Worm (Caenorhabditis elegans) whole organism, L1 larva: ENCODE results near the gene C16C8.17.

Source experiments
- C34B4.2 ChIP-seq: sonication (generic microtip); optimal IDR thresholded peaks from 2 replicates; lab custom pipeline; 2017; ENCODE audit warnings: mild to moderate bottlenecking, missing genetic modification characterization, missing compliant biosample characterization
- F16B12.6 ChIP-seq: fragments of 150-350 bp; optimal IDR thresholded peaks from 2 replicates; lab custom pipeline; 2014; ENCODE audit warnings: missing biosample characterization, missing genetic modification characterization
- aha-1 ChIP-seq: fragments of 150-350 bp; optimal IDR thresholded peaks from 2 replicates; lab custom pipeline; 2014; ENCODE audit warnings: missing biosample characterization, missing genetic modification characterization
- blmp-1 ChIP-seq: fragments of 150-350 bp; optimal IDR thresholded peaks from 2 replicates; lab custom pipeline; 2014; ENCODE audit warnings: missing biosample characterization, missing genetic modification characterization
- ceh-63 ChIP-seq: fragments of 200-800 bp; sonication (Bioruptor generic); optimal IDR thresholded peaks from 2 replicates; lab custom pipeline; 2018; ENCODE audit warnings: mild to moderate bottlenecking, missing genetic modification characterization, missing compliant biosample characterization
- ceh-8 ChIP-seq: fragments of 200-800 bp; sonication (Bioruptor generic); optimal IDR thresholded peaks from 2 replicates; lab custom pipeline; 2018; ENCODE audit warnings: mild to moderate bottlenecking, missing genetic modification characterization, moderate library complexity, missing compliant biosample characterization
- ceh-82 ChIP-seq, 3 experiments: fragments of 150-350 bp in 1 of 3; sonication (generic microtip) in 2 of 3; optimal IDR thresholded peaks; 2 replicates each; lab custom pipeline; 2014 to 2017; ENCODE audit warnings: missing biosample characterization in 3 of 3, missing genetic modification characterization in 3 of 3
- ceh-88 ChIP-seq: fragments of 200-800 bp; sonication (Bioruptor generic); IDR thresholded peaks from 2 replicates; pipeline ENCODE4 v1.3.6; 2022; ENCODE audit warnings: missing genetic modification characterization, missing compliant biosample characterization
- ceh-90 ChIP-seq: sonication (generic microtip); optimal IDR thresholded peaks from 2 replicates; lab custom pipeline; 2016; ENCODE audit warnings: missing genetic modification characterization, missing compliant biosample characterization
- efl-1 ChIP-seq, 4 experiments: fragments of 150-350 bp; optimal IDR thresholded peaks in 3 of 4; peaks in 1 of 4; 1 replicate in 1 of 4; 2 replicates in 3 of 4; lab custom pipeline; 2014; ENCODE audit warnings: missing biosample characterization in 2 of 4, missing genetic modification characterization in 2 of 4, missing genetic modification reagents in 2 of 4
- elt-2 ChIP-seq: sonication (generic microtip); optimal IDR thresholded peaks from 2 replicates; lab custom pipeline; 2016; ENCODE audit warnings: missing genetic modification characterization, mild to moderate bottlenecking, inconsistent platforms, missing compliant biosample characterization, missing genetic modification reagents
- fkh-4 ChIP-seq: sonication (generic microtip); optimal IDR thresholded peaks from 2 replicates; lab custom pipeline; 2016; ENCODE audit warnings: missing compliant biosample characterization, missing genetic modification characterization, borderline replicate concordance
- fkh-8 ChIP-seq: sonication (generic microtip); optimal IDR thresholded peaks from 2 replicates; lab custom pipeline; 2016; ENCODE audit warnings: mild to moderate bottlenecking, missing genetic modification characterization, missing compliant biosample characterization
- hlh-17 ChIP-seq: fragments of 200-800 bp; sonication (Bioruptor generic); optimal IDR thresholded peaks from 2 replicates; lab custom pipeline; 2018; ENCODE audit warnings: missing genetic modification characterization, mild to moderate bottlenecking, missing compliant biosample characterization, moderate library complexity, borderline replicate concordance
- hlh-4 ChIP-seq: sonication (generic microtip); optimal IDR thresholded peaks from 2 replicates; lab custom pipeline; 2016; ENCODE audit warnings: mild to moderate bottlenecking, missing genetic modification characterization, missing compliant biosample characterization
- hpl-2 ChIP-seq: fragments of 150-350 bp; optimal IDR thresholded peaks from 2 replicates; lab custom pipeline; 2014; ENCODE audit warnings: missing biosample characterization, missing genetic modification reagents, missing genetic modification characterization
- isw-1 ChIP-seq: fragments of 200-800 bp; sonication (Bioruptor generic); IDR thresholded peaks from 2 replicates; pipeline ENCODE4 v1.3.6; 2022; ENCODE audit warnings: missing genetic modification characterization, missing compliant biosample characterization
- lin-13 ChIP-seq: fragments of 150-350 bp; optimal IDR thresholded peaks from 2 replicates; lab custom pipeline; 2014; ENCODE audit warnings: missing biosample characterization, missing genetic modification reagents, missing genetic modification characterization
- lin-35 ChIP-seq, 2 experiments: fragments of 150-350 bp; optimal IDR thresholded peaks; 2 replicates each; lab custom pipeline; 2014; ENCODE audit warnings: missing biosample characterization in 2 of 2, missing genetic modification characterization in 2 of 2, missing genetic modification reagents in 2 of 2
- lsy-2 ChIP-seq, 2 experiments: fragments of 150-350 bp; optimal IDR thresholded peaks; 2 replicates each; lab custom pipeline; 2014; ENCODE audit warnings: missing biosample characterization in 2 of 2, missing genetic modification characterization in 2 of 2
- mdl-1 ChIP-seq, 2 experiments: fragments of 150-350 bp; optimal IDR thresholded peaks; 2 replicates each; lab custom pipeline; 2014 to 2017; ENCODE audit warnings: missing biosample characterization in 2 of 2, missing genetic modification characterization in 2 of 2, inconsistent platforms in 1 of 2
- mep-1 ChIP-seq: fragments of 150-350 bp; optimal IDR thresholded peaks from 2 replicates; lab custom pipeline; 2014; ENCODE audit warnings: missing biosample characterization, missing genetic modification characterization
- nhr-11 ChIP-seq: fragments of 150-350 bp; optimal IDR thresholded peaks from 2 replicates; lab custom pipeline; 2014; ENCODE audit warnings: missing biosample characterization, missing genetic modification characterization
- nhr-12 ChIP-seq: sonication (generic microtip); optimal IDR thresholded peaks from 2 replicates; lab custom pipeline; 2017; ENCODE audit warnings: missing biosample characterization, missing genetic modification characterization
- nhr-19 ChIP-seq: fragments of 200-800 bp; sonication (Bioruptor generic); conservative IDR thresholded peaks from 2 replicates; pipeline ENCODE4 v1.3.6; 2022; ENCODE audit warnings: missing genetic modification characterization, missing compliant biosample characterization
- nhr-71 ChIP-seq: sonication (generic microtip); optimal IDR thresholded peaks from 2 replicates; lab custom pipeline; 2016; ENCODE audit warnings: mild to moderate bottlenecking, missing genetic modification characterization, moderate library complexity, missing compliant biosample characterization
- nhr-76 ChIP-seq: sonication (generic microtip); optimal IDR thresholded peaks from 2 replicates; lab custom pipeline; 2017; ENCODE audit warnings: missing biosample characterization, missing genetic modification characterization
- nhr-77 ChIP-seq: fragments of 150-350 bp; optimal IDR thresholded peaks from 2 replicates; lab custom pipeline; 2014; ENCODE audit warnings: missing biosample characterization, missing genetic modification characterization
- nhr-90 ChIP-seq: sonication (generic microtip); optimal IDR thresholded peaks from 2 replicates; lab custom pipeline; 2016; ENCODE audit warnings: mild to moderate bottlenecking, missing genetic modification characterization, missing compliant biosample characterization; ENCODE audit not compliant: poor library complexity
- pag-3 ChIP-seq: sonication (generic microtip); optimal IDR thresholded peaks from 2 replicates; lab custom pipeline; 2017; ENCODE audit warnings: missing genetic modification characterization, mild to moderate bottlenecking, missing compliant biosample characterization, antibody characterized with exemption, borderline replicate concordance; ENCODE audit not compliant: insufficient read depth
- pax-3 ChIP-seq: fragments of 200-800 bp; sonication (Bioruptor generic); optimal IDR thresholded peaks from 2 replicates; lab custom pipeline; 2018; ENCODE audit warnings: mild to moderate bottlenecking, missing genetic modification characterization, moderate library complexity, missing compliant biosample characterization
- snpc-4 ChIP-seq: fragments of 150-350 bp; optimal IDR thresholded peaks from 2 replicates; lab custom pipeline; 2014; ENCODE audit warnings: missing biosample characterization, missing genetic modification characterization
- snu-23 ChIP-seq: sonication (generic microtip); optimal IDR thresholded peaks from 2 replicates; lab custom pipeline; 2016; ENCODE audit warnings: missing genetic modification characterization, missing compliant biosample characterization
- sup-37 ChIP-seq: fragments of 200-800 bp; sonication (Bioruptor generic); optimal IDR thresholded peaks from 2 replicates; lab custom pipeline; 2018; ENCODE audit warnings: mild to moderate bottlenecking, missing genetic modification characterization, missing compliant biosample characterization
- swsn-7 ChIP-seq: sonication (generic microtip); optimal IDR thresholded peaks from 2 replicates; lab custom pipeline; 2016; ENCODE audit warnings: missing genetic modification characterization, missing compliant biosample characterization
- tbx-2 ChIP-seq: sonication (generic microtip); optimal IDR thresholded peaks from 2 replicates; lab custom pipeline; 2016; ENCODE audit warnings: missing genetic modification characterization, missing compliant biosample characterization
- tlp-1 ChIP-seq: fragments of 150-350 bp; optimal IDR thresholded peaks from 2 replicates; lab custom pipeline; 2014; ENCODE audit warnings: missing biosample characterization, missing genetic modification characterization
- unc-62 ChIP-seq: fragments of 150-350 bp; optimal IDR thresholded peaks from 2 replicates; lab custom pipeline; 2014; ENCODE audit warnings: missing biosample characterization, missing genetic modification reagents, missing genetic modification characterization
- zip-4 ChIP-seq: fragments of 200-800 bp; sonication (Bioruptor generic); optimal IDR thresholded peaks from 2 replicates; lab custom pipeline; 2018; ENCODE audit warnings: mild to moderate bottlenecking, missing genetic modification characterization, moderate library complexity, missing compliant biosample characterization
- ztf-4 ChIP-seq: fragments of 150-350 bp; optimal IDR thresholded peaks from 2 replicates; lab custom pipeline; 2014; ENCODE audit warnings: missing biosample characterization, missing genetic modification characterization

The C16C8.17 gene

DNA sequence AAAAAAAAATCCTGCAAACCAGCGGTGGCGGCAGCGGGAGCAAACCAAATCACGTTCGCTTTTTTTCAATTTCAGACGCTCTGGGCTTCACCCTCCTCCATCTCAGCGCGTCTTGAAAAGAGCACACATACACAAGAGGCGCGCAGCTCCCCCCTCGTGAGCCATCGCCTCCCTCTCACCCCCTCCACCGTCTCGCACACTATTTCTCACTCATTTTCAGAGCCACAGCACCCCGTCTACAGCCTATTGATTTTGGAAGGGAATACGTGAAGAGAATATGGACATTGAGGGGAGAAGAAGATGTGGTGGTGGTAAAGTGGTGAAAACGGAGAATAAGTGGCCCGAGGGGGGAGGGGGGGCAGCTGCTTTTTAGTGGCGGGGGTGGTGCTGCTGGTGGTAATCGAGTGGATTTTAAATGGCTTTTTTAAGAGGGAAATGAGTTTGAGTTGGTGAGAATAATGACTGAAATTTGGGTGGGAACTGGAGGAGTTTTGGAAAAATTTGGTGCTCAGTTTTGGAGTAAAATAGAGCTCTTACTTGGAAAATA lies 12.4 kb upstream of the C16C8.17 start (continued):
- TF ChIP-seq nhr-77 (tag; lab: Kevin White, UChicago): no peak
- TF ChIP-seq tbx-2: no peak
- peak; percentile 62 for TF ChIP-seq fkh-8
- no peak for TF ChIP-seq hpl-2
- TF ChIP-seq elt-2 (tag; lab: Kevin White, UChicago): no peak
- no peak for TF ChIP-seq snu-23 (GFP tag; lab: Kevin White, UChicago)
- no peak for TF ChIP-seq fkh-4 (tag; lab: Kevin White, UChicago)
- TF ChIP-seq nhr-71: peak; percentile 16
- peak; percentile 25 for TF ChIP-seq swsn-7 (tag; lab: Kevin White, UChicago)
- TF ChIP-seq nhr-19 (GFP tag; lab: Robert Waterston, UW): no peak
- TF ChIP-seq hlh-17 (GFP tag; lab: Kevin White, UChicago): no peak
- no peak for TF ChIP-seq F16B12.6 (tag; lab: Kevin White, UChicago)
- TF ChIP-seq sup-37 (GFP tag; lab: Kevin White, UChicago): no peak
- TF ChIP-seq tlp-1 (tag; lab: Kevin White, UChicago): no peak
- TF ChIP-seq unc-62 (GFP tag; lab: Kevin White, UChicago): no peak
- TF ChIP-seq C34B4.2 (tag; lab: Kevin White, UChicago): no peak
- TF ChIP-seq lsy-2 (tag; optimal IDR thresholded peaks at IDR 0.05; lab: Kevin White, UChicago): peak in 1 of 2 experiments; percentile 39
- no peak for TF ChIP-seq nhr-76 (tag; lab: Kevin White, UChicago)
- peak; percentile 17 for TF ChIP-seq mep-1 (tag; lab: Kevin White, UChicago)
- no peak for TF ChIP-seq ceh-8
- no peak for TF ChIP-seq mdl-1 (tag; optimal IDR thresholded peaks at IDR 0.05; lab: Kevin White, UChicago)
- peak in 1 of 2 experiments; percentile 9 for TF ChIP-seq lin-35 (GFP tag; optimal IDR thresholded peaks at IDR 0.05; lab: Kevin White, UChicago)
- no peak for TF ChIP-seq hlh-4 (tag; lab: Kevin White, UChicago)
- TF ChIP-seq aha-1 (tag; lab: Kevin White, UChicago): no peak
- peak; percentile 17 to 38 for TF ChIP-seq efl-1 (optimal IDR thresholded peaks at IDR 0.05; lab: Kevin White, UChicago)
- no peak for TF ChIP-seq efl-1 (GFP tag; optimal IDR thresholded peaks at IDR 0.05 in 1 of 2; lab: Kevin White, UChicago)
- TF ChIP-seq blmp-1 (tag; lab: Kevin White, UChicago): no peak
- TF ChIP-seq isw-1 (GFP tag; lab: Robert Waterston, UW): peak; percentile 47
- TF ChIP-seq, all 84 proteins: peak for 15

DNA sequence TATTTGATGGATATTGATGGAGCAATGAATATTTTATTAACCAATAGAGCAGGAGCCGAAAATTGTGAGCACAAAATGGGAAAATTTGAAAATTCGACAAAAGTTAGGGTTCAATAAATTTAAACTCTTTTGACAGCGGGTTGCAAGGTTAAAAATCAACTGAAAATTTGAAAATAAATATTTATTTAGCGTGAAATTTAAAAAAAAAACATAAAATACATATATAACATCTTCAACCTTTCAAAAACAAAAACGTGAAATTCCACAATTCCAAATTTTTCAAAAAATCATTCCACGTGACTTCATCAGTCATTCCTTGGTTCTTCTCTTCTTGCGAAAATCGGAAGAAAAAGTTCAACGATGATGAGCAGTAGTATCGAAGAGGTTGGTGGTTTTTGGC lies 11.2 kb upstream of the C16C8.17 start, which contains the start of gene C16C8.18:
C16C8.18 (plus strand) TSS at position 301 of the 400 bp plus-strand sequence.
- TF ChIP-seq ceh-88 (GFP tag; lab: Robert Waterston, UW) (no peak), ceh-82 (tag; optimal IDR thresholded peaks at IDR 0.05; lab: Kevin White, UChicago) (no peak), snpc-4 (tag; lab: Kevin White, UChicago) (no peak), ceh-63 (GFP tag; lab: Kevin White, UChicago) (no peak), zip-4 (GFP tag; lab: Kevin White, UChicago) (no peak), pax-3 (no peak), ceh-90 (tag; lab: Kevin White, UChicago) (no peak), hpl-2 (no peak), mep-1 (tag; lab: Kevin White, UChicago) (no peak), pag-3 (tag; lab: Kevin White, UChicago) (no peak), nhr-12 (tag; lab: Kevin White, UChicago) (no peak), nhr-11 (tag; lab: Kevin White, UChicago) (no peak), ztf-4 (no peak), lin-13 (GFP tag; lab: Kevin White, UChicago) (no peak), nhr-90 (tag; lab: Kevin White, UChicago) (no peak)
